Fruit fly (Drosophila melanogaster): ENCODE measurements around the gene CG12986.

The CG12986 gene

DNA sequence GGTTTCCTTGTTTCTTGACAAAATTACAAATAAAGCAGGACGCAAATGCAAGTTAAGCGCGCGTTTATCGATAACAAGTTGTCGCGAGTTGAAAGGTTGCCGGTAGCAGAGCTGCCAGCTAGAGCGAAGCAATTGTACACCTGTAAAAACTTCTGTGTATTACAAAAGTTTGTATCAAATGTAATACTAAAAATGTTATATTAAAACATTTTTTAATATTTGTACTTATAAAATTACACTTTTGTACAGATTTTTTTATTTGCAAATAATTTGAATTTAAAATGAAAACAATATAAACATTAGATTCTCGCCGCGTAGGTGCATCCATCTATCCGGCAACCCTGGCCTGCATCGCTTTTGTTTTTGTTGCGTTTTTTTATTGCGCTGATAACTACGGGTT lies 25.1 kb upstream of the CG12986 start, which contains the start of the genes CG8142 and Ucp4A (continued):
- TF ChIP-seq lbe (GFP tag; optimal IDR thresholded peaks at IDR 0.05): peak; percentile 80
- TF ChIP-seq CG15479 (GFP tag; optimal IDR thresholded peaks at IDR 0.05): no peak
- TF ChIP-seq sisA (GFP tag; IDR thresholded peaks at IDR 0.05): peak; percentile 95
- peak; percentile 86 for TF ChIP-seq sens (GFP tag)
- TF ChIP-seq CG4424 (GFP tag; optimal IDR thresholded peaks at IDR 0.05): peak; percentile 91
- TF ChIP-seq CG33213 (GFP tag; optimal IDR thresholded peaks at IDR 0.05): peak; percentile 28
- peak; percentile 89 for TF ChIP-seq CG1233 (GFP tag; optimal IDR thresholded peaks at IDR 0.05)
- TF ChIP-seq sens-2 (GFP tag; IDR thresholded peaks at IDR 0.05): peak; percentile 87
- peak; percentile 91 for TF ChIP-seq CG15269 (tag; optimal IDR thresholded peaks at IDR 0.05)
- no peak for TF ChIP-seq p53 (GFP tag; optimal IDR thresholded peaks at IDR 0.05)
- peak; percentile 51; the same call in 1 of the 2 replicates for TF ChIP-seq Dip2 (GFP tag; IDR thresholded peaks at IDR 0.05)
- peak; percentile 91 for TF ChIP-seq danr (GFP tag; IDR thresholded peaks at IDR 0.05)
- TF ChIP-seq CG13624 (GFP tag; optimal IDR thresholded peaks at IDR 0.05): peak; percentile 48
- peak; percentile 50 for TF ChIP-seq TFAM (GFP tag; optimal IDR thresholded peaks at IDR 0.05)
- TF ChIP-seq CG4360 (GFP tag; IDR thresholded peaks at IDR 0.05): peak; percentile 76
- TF ChIP-seq NK7.1 (GFP tag; optimal IDR thresholded peaks at IDR 0.05): no peak
- peak; percentile 93 for TF ChIP-seq Ada2b (GFP tag; IDR thresholded peaks at IDR 0.05)
- TF ChIP-seq so (GFP tag; IDR thresholded peaks at IDR 0.05): peak; percentile 91
- TF ChIP-seq CG2202 (tag; optimal IDR thresholded peaks at IDR 0.05): peak; percentile 60
- peak; percentile 63 for TF ChIP-seq Nf-YB (GFP tag; optimal IDR thresholded peaks at IDR 0.05)
- peak; percentile 85 for TF ChIP-seq CG18764 (GFP tag; optimal IDR thresholded peaks at IDR 0.05)
- TF ChIP-seq Dip3 (GFP tag; optimal IDR thresholded peaks at IDR 0.05): peak; percentile 62
- no peak; the same call in 1 of the 2 replicates for TF ChIP-seq CG13287 (GFP tag; IDR thresholded peaks at IDR 0.05; ENCODE audit: partially characterized antibody)
- TF ChIP-seq CG8290 (GFP tag; optimal IDR thresholded peaks at IDR 0.05): peak; percentile 69
- TF ChIP-seq CG8290 (tag; optimal IDR thresholded peaks at IDR 0.05): peak in 1 of 2 experiments; percentile 5
- peak; percentile 67 for TF ChIP-seq Deaf1 (tag; optimal IDR thresholded peaks at IDR 0.05)
- TF ChIP-seq ro (GFP tag; IDR thresholded peaks at IDR 0.05): peak; percentile 90
- peak; percentile 96 for TF ChIP-seq CG17328 (GFP tag; IDR thresholded peaks at IDR 0.05)
- TF ChIP-seq Usf (GFP tag; optimal IDR thresholded peaks at IDR 0.05): peak; percentile 83

- TF ChIP-seq amos (GFP tag; IDR thresholded peaks at IDR 0.05; ENCODE audit: partially characterized antibody) (peak; percentile 92), ac (GFP tag; optimal IDR thresholded peaks at IDR 0.05) (no peak), dati (GFP tag; IDR thresholded peaks at IDR 0.05) (no peak), CG5180 (GFP tag; optimal IDR thresholded peaks at IDR 0.05) (no peak), vfl (GFP tag; optimal IDR thresholded peaks at IDR 0.05) (no peak), Ravus (GFP tag; IDR thresholded peaks at IDR 0.05) (no peak), Rfx (GFP tag; IDR thresholded peaks at IDR 0.05) (peak; percentile 52), CG18011 (GFP tag; optimal IDR thresholded peaks at IDR 0.05) (no peak), pan (optimal IDR thresholded peaks at IDR 0.05) (no peak), pan (GFP tag; optimal IDR thresholded peaks at IDR 0.05 in 1 of 2, IDR thresholded peaks at IDR 0.05 in 1 of 2) (no peak), toy (GFP tag; IDR thresholded peaks at IDR 0.05) (no peak), CG12104 (GFP tag; optimal IDR thresholded peaks at IDR 0.05) (no peak), CTCF (GFP tag; optimal IDR thresholded peaks at IDR 0.05) (no peak), CG8089 (GFP tag; optimal IDR thresholded peaks at IDR 0.05) (no peak), CG31365 (tag; optimal IDR thresholded peaks at IDR 0.05) (no peak), fd3F (GFP tag; optimal IDR thresholded peaks at IDR 0.05) (no peak), br (optimal IDR thresholded peaks at IDR 0.05) (no peak), row (GFP tag; IDR thresholded peaks at IDR 0.05) (peak; percentile 28; the same call in 1 of the 3 replicates), ttk (GFP tag; IDR thresholded peaks at IDR 0.05) (no peak), NFAT (GFP tag; IDR thresholded peaks at IDR 0.05) (peak; percentile 67), ind (GFP tag; optimal IDR thresholded peaks at IDR 0.05) (no peak), CG5245 (GFP tag; optimal IDR thresholded peaks at IDR 0.05) (no peak), maf-S (GFP tag; optimal IDR thresholded peaks at IDR 0.05) (no peak), YL-1 (GFP tag; optimal IDR thresholded peaks at IDR 0.05) (peak; percentile 4), MTF-1 (GFP tag; optimal IDR thresholded peaks at IDR 0.05; ENCODE audit: borderline replicate concordance) (no peak), trem (tag; optimal IDR thresholded peaks at IDR 0.05) (peak; percentile 24)
These were observed 22.4 kb upstream of the CG12986 start, which contains the start of gene Taf9 for dm6 chrX:17841923-17842322. Gene Taf9 (plus strand): TSS chrX:17842161.
